Worm (Caenorhabditis elegans) whole organism, early embryonic: ENCODE results near the gene srt-19.

Experiments
- B0310.2 ChIP-seq: sonication (generic microtip); optimal IDR thresholded peaks from 2 replicates; lab custom pipeline; 2016; ENCODE audit warnings: mild to moderate bottlenecking, missing genetic modification characterization, missing compliant biosample characterization
- ama-1 ChIP-seq: fragments of 150-350 bp; optimal IDR thresholded peaks from 2 replicates; lab custom pipeline; 2014
- hmbx-1 ChIP-seq: sonication (generic microtip); optimal IDR thresholded peaks from 2 replicates; lab custom pipeline; 2016; ENCODE audit warnings: mild to moderate bottlenecking, missing genetic modification characterization, missing compliant biosample characterization
- sea-1 ChIP-seq: fragments of 200-800 bp; sonication (Bioruptor generic); conservative IDR thresholded peaks from 2 replicates; pipeline ENCODE4 v1.3.6; 2022; ENCODE audit warnings: missing genetic modification characterization, missing compliant biosample characterization
- tra-4 ChIP-seq: sonication (generic microtip); optimal IDR thresholded peaks from 2 replicates; lab custom pipeline; 2017; ENCODE audit warnings: missing genetic modification characterization, missing compliant biosample characterization

- no peak for TF ChIP-seq tra-4 (tag; lab: Kevin White, UChicago)
- TF ChIP-seq ama-1 (lab: Kevin White, UChicago): no peak
- no peak for TF ChIP-seq hmbx-1 (tag; lab: Kevin White, UChicago)
- no peak for TF ChIP-seq B0310.2 (tag; lab: Kevin White, UChicago)
- TF ChIP-seq sea-1 (GFP tag; lab: Robert Waterston, UW): no peak
These were observed 19.0 kb downstream of the srt-19 start for ce11 chrV:4303793-4304192.
